Fruit fly (Drosophila melanogaster) whole organism, embryonic: ENCODE measurements around the gene CG3662.
A peak's percentile ranks its signal among the peaks of the same experiment; 100 is the strongest.

ENCODE experiments used
- ATbp ChIP-seq: fragments of 200-800 bp; sonication (Bioruptor generic); optimal IDR thresholded peaks from 2 replicates; lab custom pipeline; 2017; ENCODE audit warnings: missing biosample characterization, mild to moderate bottlenecking, missing genetic modification characterization, missing genetic modification reagents
- CG11085 ChIP-seq: fragments of 200-800 bp; sonication (Bioruptor generic); IDR thresholded peaks from 2 replicates; pipeline ENCODE4 v1.3.6; 2022; ENCODE audit warnings: missing biosample characterization, missing genetic modification characterization
- CG12219 ChIP-seq: fragments of 200-800 bp; sonication (Bioruptor generic); optimal IDR thresholded peaks from 3 replicates; lab custom pipeline; 2018; ENCODE audit warnings: missing biosample characterization, mild to moderate bottlenecking, missing genetic modification characterization
- CG12744 ChIP-seq: fragments of 200-800 bp; sonication (Bioruptor generic); optimal IDR thresholded peaks from 2 replicates; lab custom pipeline; 2016; ENCODE audit warnings: missing biosample characterization, missing genetic modification characterization
- CG12769 ChIP-seq: fragments of 200-800 bp; sonication (Bioruptor generic); optimal IDR thresholded peaks from 2 replicates; lab custom pipeline; 2019; ENCODE audit warnings: missing biosample characterization, mild to moderate bottlenecking, missing genetic modification characterization, moderate library complexity
- CG13287 ChIP-seq: fragments of 200-800 bp; sonication (Bioruptor generic); IDR thresholded peaks from 2 replicates; pipeline ENCODE4 v1.3.6; 2022; ENCODE audit warnings: missing biosample characterization, missing genetic modification characterization; ENCODE audit not compliant: partially characterized antibody
- CG14050 ChIP-seq: fragments of 200-800 bp; sonication (Bioruptor generic); IDR thresholded peaks from 3 replicates; pipeline ENCODE4 v1.3.6; 2022; ENCODE audit warnings: missing biosample characterization, missing genetic modification characterization
- CG1529 ChIP-seq: fragments of 200-800 bp; sonication (Bioruptor generic); optimal IDR thresholded peaks from 3 replicates; lab custom pipeline; 2018; ENCODE audit warnings: missing biosample characterization, missing genetic modification characterization
- CG1602 ChIP-seq: fragments of 200-800 bp; sonication (Bioruptor generic); optimal IDR thresholded peaks from 3 replicates; lab custom pipeline; 2016; ENCODE audit warnings: missing biosample characterization, missing genetic modification characterization
- CG17359 ChIP-seq: fragments of 200-800 bp; sonication (Bioruptor generic); optimal IDR thresholded peaks from 3 replicates; lab custom pipeline; 2018; ENCODE audit warnings: missing biosample characterization, mild to moderate bottlenecking, missing genetic modification characterization, moderate library complexity
- CG17361 ChIP-seq: fragments of 200-800 bp; sonication (Bioruptor generic); IDR thresholded peaks from 3 replicates; pipeline ENCODE4 v1.3.6; 2022; ENCODE audit warnings: missing biosample characterization, missing genetic modification characterization
- CG33557 ChIP-seq: fragments of 200-800 bp; sonication (Bioruptor generic); optimal IDR thresholded peaks from 2 replicates; lab custom pipeline; 2019; ENCODE audit warnings: missing biosample characterization, mild to moderate bottlenecking, missing genetic modification characterization, moderate library complexity
- CG3847 ChIP-seq: fragments of 200-800 bp; sonication (Bioruptor generic); IDR thresholded peaks from 2 replicates; pipeline ENCODE4 v1.3.6; 2022; ENCODE audit warnings: missing biosample characterization, missing genetic modification characterization
- CG5180 ChIP-seq: fragments of 200-800 bp; sonication (Bioruptor generic); optimal IDR thresholded peaks from 3 replicates; lab custom pipeline; 2017; ENCODE audit warnings: missing biosample characterization, missing genetic modification characterization, mild to moderate bottlenecking, moderate library complexity, missing genetic modification reagents
- CG6175 ChIP-seq: fragments of 200-800 bp; sonication (Bioruptor generic); IDR thresholded peaks from 3 replicates; pipeline ENCODE4 v1.3.6; 2022; ENCODE audit warnings: missing biosample characterization, missing genetic modification characterization
- CG7963 ChIP-seq: fragments of 200-800 bp; sonication (Bioruptor generic); IDR thresholded peaks from 3 replicates; pipeline ENCODE4 v1.3.6; 2022; ENCODE audit warnings: missing biosample characterization, missing genetic modification characterization; ENCODE audit not compliant: partially characterized antibody
- CG8089 ChIP-seq: fragments of 200-800 bp; sonication (Bioruptor generic); optimal IDR thresholded peaks from 3 replicates; lab custom pipeline; 2016; ENCODE audit warnings: missing biosample characterization, missing genetic modification characterization
- CG8359 ChIP-seq: fragments of 200-800 bp; sonication (Bioruptor generic); optimal IDR thresholded peaks from 2 replicates; lab custom pipeline; 2017; ENCODE audit warnings: missing biosample characterization, mild to moderate bottlenecking, missing genetic modification characterization, borderline replicate concordance
- CG8388 ChIP-seq: fragments of 200-800 bp; sonication (Bioruptor generic); optimal IDR thresholded peaks from 2 replicates; lab custom pipeline; 2019; ENCODE audit warnings: missing biosample characterization, mild to moderate bottlenecking, missing genetic modification characterization, moderate library complexity
- CG9817 ChIP-seq: fragments of 200-800 bp; sonication (Bioruptor generic); optimal IDR thresholded peaks from 2 replicates; lab custom pipeline; 2018; ENCODE audit warnings: missing biosample characterization, mild to moderate bottlenecking, missing genetic modification characterization, moderate library complexity
- Doc3 ChIP-seq: fragments of 200-800 bp; sonication (Bioruptor generic); IDR thresholded peaks from 3 replicates; pipeline ENCODE4 v1.3.6; 2022; ENCODE audit warnings: missing biosample characterization, missing genetic modification characterization; ENCODE audit not compliant: partially characterized antibody
- ERR ChIP-seq: fragments of 200-800 bp; sonication (Bioruptor generic); optimal IDR thresholded peaks from 2 replicates; lab custom pipeline; 2016; ENCODE audit warnings: missing biosample characterization, missing genetic modification characterization
- Elba2 ChIP-seq: fragments of 200-800 bp; sonication (Bioruptor generic); optimal IDR thresholded peaks from 3 replicates; lab custom pipeline; 2016; ENCODE audit warnings: missing biosample characterization, missing genetic modification characterization
- Ets65A ChIP-seq: fragments of 200-800 bp; sonication (Bioruptor generic); peaks from one replicate; lab custom pipeline; 2016; ENCODE audit warnings: missing biosample characterization, missing genetic modification characterization
- Gug ChIP-seq: fragments of 200-800 bp; sonication (Bioruptor generic); IDR thresholded peaks from 4 replicates; pipeline ENCODE4 v1.3.6; 2022; ENCODE audit warnings: missing biosample characterization, missing genetic modification characterization
- Jarid2 ChIP-seq: fragments of 200-800 bp; sonication (Bioruptor generic); optimal IDR thresholded peaks from 3 replicates; lab custom pipeline; 2017; ENCODE audit warnings: mild to moderate bottlenecking, missing biosample characterization, missing genetic modification reagents, missing genetic modification characterization
- Med ChIP-seq: fragments of 200-800 bp; sonication (Bioruptor generic); peaks from one replicate; lab custom pipeline; 2016; ENCODE audit warnings: missing biosample characterization, missing genetic modification characterization, mild to moderate bottlenecking, inconsistent platforms, moderate library complexity
- NFAT ChIP-seq: fragments of 200-800 bp; sonication (Bioruptor generic); IDR thresholded peaks from 2 replicates; pipeline ENCODE4 v1.3.6; 2022; ENCODE audit warnings: missing biosample characterization, missing genetic modification characterization
- Opbp ChIP-seq: fragments of 200-800 bp; sonication (Bioruptor generic); IDR thresholded peaks from 3 replicates; pipeline ENCODE4 v1.3.6; 2022; ENCODE audit warnings: missing biosample characterization, missing genetic modification characterization; ENCODE audit not compliant: partially characterized antibody
- Pdp1 ChIP-seq, 2 experiments: fragments of 200-800 bp; sonication (Bioruptor generic); optimal IDR thresholded peaks; 3 replicates each; lab custom pipeline; 2016; ENCODE audit warnings: missing biosample characterization in 2 of 2, missing genetic modification characterization in 2 of 2, mild to moderate bottlenecking in 1 of 2, moderate library complexity in 1 of 2
- Six4 ChIP-seq: fragments of 200-800 bp; sonication (Bioruptor generic); optimal IDR thresholded peaks from 2 replicates; lab custom pipeline; 2016; ENCODE audit warnings: missing biosample characterization, missing genetic modification characterization
- Stat92E ChIP-seq, 3 experiments: fragments of >200 bp in 2 of 3; fragments of 200-800 bp in 1 of 3; sonication (Bioruptor generic) in 1 of 3; optimal IDR thresholded peaks; 2 replicates each; lab custom pipeline; 2017 to 2019; ENCODE audit warnings: missing biosample characterization in 3 of 3, missing genetic modification characterization in 3 of 3, mild to moderate bottlenecking in 1 of 3, moderate library complexity in 1 of 3
- ab ChIP-seq: fragments of 200-800 bp; sonication (Bioruptor generic); optimal IDR thresholded peaks from 2 replicates; lab custom pipeline; 2016; ENCODE audit warnings: missing biosample characterization, missing genetic modification characterization
- az2 ChIP-seq: fragments of 200-800 bp; sonication (Bioruptor generic); optimal IDR thresholded peaks from 3 replicates; lab custom pipeline; 2016; ENCODE audit warnings: missing biosample characterization, missing genetic modification characterization
- ci ChIP-seq: fragments of 200-800 bp; sonication (Bioruptor generic); IDR thresholded peaks from 3 replicates; pipeline ENCODE4 v1.3.6; 2022; ENCODE audit warnings: missing biosample characterization, missing genetic modification characterization
- cwo ChIP-seq: fragments of 200-800 bp; sonication (Bioruptor generic); optimal IDR thresholded peaks from 3 replicates; lab custom pipeline; 2017; ENCODE audit warnings: missing biosample characterization, missing genetic modification characterization, mild to moderate bottlenecking, moderate library complexity, missing genetic modification reagents
- grn ChIP-seq: fragments of 200-800 bp; sonication (Bioruptor generic); optimal IDR thresholded peaks from 3 replicates; lab custom pipeline; 2017; ENCODE audit warnings: missing biosample characterization, missing genetic modification characterization
- ind ChIP-seq: fragments of 200-800 bp; sonication (Bioruptor generic); optimal IDR thresholded peaks from 3 replicates; lab custom pipeline; 2016; ENCODE audit warnings: missing biosample characterization, missing genetic modification characterization
- klu ChIP-seq: fragments of 200-800 bp; sonication (Bioruptor generic); IDR thresholded peaks from 2 replicates; pipeline ENCODE4 v1.3.6; 2022; ENCODE audit warnings: missing biosample characterization, missing genetic modification characterization
- lola ChIP-seq, 3 experiments: fragments of >200 bp in 2 of 3; fragments of 200-800 bp in 1 of 3; sonication (Bioruptor generic) in 1 of 3; optimal IDR thresholded peaks; 2 replicates each; lab custom pipeline; 2017 to 2019; ENCODE audit warnings: missing biosample characterization in 3 of 3, missing genetic modification characterization in 3 of 3, mild to moderate bottlenecking in 1 of 3, moderate library complexity in 1 of 3
- oc ChIP-seq: fragments of 200-800 bp; sonication (Bioruptor generic); optimal IDR thresholded peaks from 2 replicates; lab custom pipeline; 2018; ENCODE audit warnings: missing biosample characterization, mild to moderate bottlenecking, missing genetic modification characterization, moderate library complexity
- p53 ChIP-seq: fragments of 200-800 bp; sonication (Bioruptor generic); optimal IDR thresholded peaks from 2 replicates; lab custom pipeline; 2016; ENCODE audit warnings: missing biosample characterization, missing genetic modification characterization
- sd ChIP-seq: fragments of 200-800 bp; sonication (Bioruptor generic); optimal IDR thresholded peaks from 3 replicates; lab custom pipeline; 2018; ENCODE audit warnings: missing biosample characterization, mild to moderate bottlenecking, missing genetic modification characterization, moderate library complexity
- slp2 ChIP-seq: fragments of 200-800 bp; sonication (Bioruptor generic); optimal IDR thresholded peaks from 2 replicates; lab custom pipeline; 2016; ENCODE audit warnings: missing biosample characterization, missing genetic modification characterization
- toy ChIP-seq: fragments of 200-800 bp; sonication (Bioruptor generic); IDR thresholded peaks from 2 replicates; pipeline ENCODE4 v1.3.6; 2022; ENCODE audit warnings: missing biosample characterization, missing genetic modification characterization
- tup ChIP-seq: fragments of 200-800 bp; sonication (Bioruptor generic); optimal IDR thresholded peaks from 2 replicates; lab custom pipeline; 2016; ENCODE audit warnings: missing biosample characterization, mild to moderate bottlenecking, missing genetic modification characterization, moderate library complexity

Gene CG3662

dm6 chr2L:856690-857488, 35.8 kb downstream of the CG3662 start (continued):
- TF ChIP-seq CG14050 (peak; percentile 65), sd (peak; percentile 21), cwo (GFP tag; lab: Kevin White, UChicago) (peak; percentile 65), Elba2 (GFP tag; lab: Kevin White, UChicago) (no peak), ind (GFP tag; lab: Kevin White, UChicago) (peak; percentile 80), Ets65A (GFP tag; lab: Kevin White, UChicago) (peak; percentile 97), slp2 (GFP tag; lab: Kevin White, UChicago) (peak; percentile 73), CG3847 (GFP tag; lab: Robert Waterston, UW) (peak; percentile 60), tup (peak; percentile 40), CG12744 (GFP tag; lab: Kevin White, UChicago) (no peak), CG1602 (GFP tag; lab: Kevin White, UChicago) (peak; percentile 62), Jarid2 (peak; percentile 58), oc (tag; lab: Kevin White, UChicago) (peak; percentile 84)

dm6 chr2L:857897-858517, 36.9 kb downstream of the CG3662 start:
- TF ChIP-seq Stat92E (GFP tag; optimal IDR thresholded peaks at IDR 0.05; lab: Kevin White, UChicago) (no peak), CG8089 (no peak), CG11085 (GFP tag; lab: Robert Waterston, UW) (no peak), CG8388 (peak; percentile 33), CG13287 (GFP tag; lab: Robert Waterston, UW) (no peak), Med (GFP tag; lab: Kevin White, UChicago) (peak; percentile 80), NFAT (GFP tag; lab: Robert Waterston, UW) (no peak), ab (GFP tag; lab: Kevin White, UChicago) (no peak), CG33557 (GFP tag; lab: Kevin White, UChicago) (peak; percentile 4), CG7963 (no peak), CG5180 (GFP tag; lab: Kevin White, UChicago) (peak; percentile 0), CG12769 (tag; lab: Kevin White, UChicago) (peak; percentile 85), ci (peak; percentile 93), CG1529 (GFP tag; lab: Kevin White, UChicago) (peak; percentile 53), toy (no peak), ATbp (GFP tag; lab: Kevin White, UChicago) (peak; percentile 69), Opbp (GFP tag; lab: Robert Waterston, UW) (no peak), CG17359 (peak; percentile 67), Gug (GFP tag; lab: Robert Waterston, UW) (peak; percentile 28; the same call in 2 of the 4 replicates), lola (GFP tag; optimal IDR thresholded peaks at IDR 0.05; lab: Kevin White, UChicago) (peak in 1 of 3 experiments; percentile 7), az2 (GFP tag; lab: Kevin White, UChicago) (peak; percentile 36), ERR (GFP tag; lab: Kevin White, UChicago) (no peak), cwo (GFP tag; lab: Kevin White, UChicago) (peak; percentile 27), Doc3 (GFP tag; lab: Robert Waterston, UW) (no peak), CG9817 (peak; percentile 50), p53 (GFP tag; lab: Kevin White, UChicago) (no peak), CG6175 (GFP tag; lab: Robert Waterston, UW) (no peak), Six4 (GFP tag; lab: Kevin White, UChicago) (peak; percentile 55), CG12219 (peak; percentile 43), grn (peak; percentile 9), klu (GFP tag; lab: Robert Waterston, UW) (no peak), CG8359 (GFP tag; lab: Kevin White, UChicago) (no peak), CG17361 (GFP tag; lab: Robert Waterston, UW) (peak; percentile 31; the same call in 1 of the 3 replicates), Pdp1 (GFP tag; optimal IDR thresholded peaks at IDR 0.05; lab: Kevin White, UChicago) (peak; percentile 56 to 57)
